In genomic region chr3R:5998235-5998666, dm6 we compare ENCODE assay signal across 1 fruit fly cellular context.
TF ChIP-seq lines count a peak whose summit lies in the region.

No protein-coding gene starts in this region.

TF ChIP-seq in whole organism, embryonic, 481 proteins besides CTCF, POLR2A, EP300 and RAD21 (continued from another document and continues in another):
- TF ChIP-seq CG12219 (GFP tag; optimal IDR thresholded peaks at IDR 0.05; lab: Kevin White, UChicago) (peak; percentile 50), CG11695 (GFP tag; IDR thresholded peaks at IDR 0.05; lab: Robert Waterston, UW) (0 out of 3 replicates have a peak, but pooled peaks have one; percentile 34), CG11560 (tag; IDR thresholded peaks at IDR 0.05; lab: Robert Waterston, UW) (no peak), fd3F (GFP tag; optimal IDR thresholded peaks at IDR 0.05; lab: Kevin White, UChicago) (peak; percentile 16), ase (GFP tag; IDR thresholded peaks at IDR 0.05; lab: Robert Waterston, UW) (no peak), Deaf1 (tag; optimal IDR thresholded peaks at IDR 0.05; lab: Kevin White, UChicago) (peak; percentile 14), Hr39 (optimal IDR thresholded peaks at IDR 0.05; lab: Kevin White, UChicago) (no peak), Nf-YB (GFP tag; optimal IDR thresholded peaks at IDR 0.05; lab: Kevin White, UChicago) (peak; percentile 9), CG13296 (GFP tag; optimal IDR thresholded peaks at IDR 0.05; lab: Kevin White, UChicago) (peak; percentile 20), ttk (GFP tag; IDR thresholded peaks at IDR 0.05; lab: Robert Waterston, UW) (peak; percentile 21; the same call in 1 of the 2 replicates), CG12659 (GFP tag; optimal IDR thresholded peaks at IDR 0.05; lab: Kevin White, UChicago) (peak; percentile 48), lola (GFP tag; optimal IDR thresholded peaks at IDR 0.05; lab: Kevin White, UChicago) (peak in 1 of 3 experiments; percentile 33), CG16815 (GFP tag; optimal IDR thresholded peaks at IDR 0.05; lab: Kevin White, UChicago) (peak; percentile 36), HHEX (GFP tag; optimal IDR thresholded peaks at IDR 0.05; lab: Kevin White, UChicago) (peak; percentile 41), D (optimal IDR thresholded peaks at IDR 0.05; lab: Kevin White, UChicago) (no peak), D (GFP tag; optimal IDR thresholded peaks at IDR 0.05; lab: Kevin White, UChicago) (no peak), Fer1 (GFP tag; optimal IDR thresholded peaks at IDR 0.05; lab: Kevin White, UChicago) (peak; percentile 49), ap (GFP tag; IDR thresholded peaks at IDR 0.05; lab: Robert Waterston, UW) (no peak), bbx (GFP tag; IDR thresholded peaks at IDR 0.05; lab: Robert Waterston, UW; ENCODE audit: partially characterized antibody) (no peak), CG7786 (GFP tag; optimal IDR thresholded peaks at IDR 0.05; lab: Kevin White, UChicago) (no peak), trh (GFP tag; optimal IDR thresholded peaks at IDR 0.05; lab: Kevin White, UChicago) (no peak), sob (GFP tag; IDR thresholded peaks at IDR 0.05; lab: Robert Waterston, UW) (no peak), Side (GFP tag; optimal IDR thresholded peaks at IDR 0.05; lab: Kevin White, UChicago) (no peak), CG9609 (GFP tag; optimal IDR thresholded peaks at IDR 0.05; lab: Kevin White, UChicago) (peak; percentile 20), Ssrp (tag; optimal IDR thresholded peaks at IDR 0.05; lab: Kevin White, UChicago) (peak; percentile 64), sens-2 (GFP tag; IDR thresholded peaks at IDR 0.05; lab: Robert Waterston, UW) (no peak), grau (tag; optimal IDR thresholded peaks at IDR 0.05; lab: Kevin White, UChicago) (peak; percentile 67), Hr51 (GFP tag; optimal IDR thresholded peaks at IDR 0.05; lab: Kevin White, UChicago) (peak in 1 of 2 experiments; percentile 76), her (GFP tag; optimal IDR thresholded peaks at IDR 0.05; lab: Kevin White, UChicago) (no peak), Hr3 (GFP tag; optimal IDR thresholded peaks at IDR 0.05; lab: Kevin White, UChicago) (peak; percentile 38), CG18262 (tag; optimal IDR thresholded peaks at IDR 0.05; lab: Kevin White, UChicago) (peak; percentile 68), Sox102F (GFP tag; optimal IDR thresholded peaks at IDR 0.05; lab: Kevin White, UChicago) (peak; percentile 66), Spps (tag; optimal IDR thresholded peaks at IDR 0.05; lab: Kevin White, UChicago) (no peak), CG2120 (GFP tag; optimal IDR thresholded peaks at IDR 0.05; lab: Kevin White, UChicago) (peak; percentile 64), CG13775 (GFP tag; optimal IDR thresholded peaks at IDR 0.05; lab: Kevin White, UChicago) (peak; percentile 20), row (GFP tag; IDR thresholded peaks at IDR 0.05; lab: Robert Waterston, UW) (peak; percentile 70), Usf (GFP tag; optimal IDR thresholded peaks at IDR 0.05; lab: Kevin White, UChicago) (peak; percentile 11), grn (GFP tag; optimal IDR thresholded peaks at IDR 0.05; lab: Kevin White, UChicago) (no peak), eve (GFP tag; optimal IDR thresholded peaks at IDR 0.05; lab: Kevin White, UChicago) (peak in 1 of 2 experiments; percentile 73), Atf3 (GFP tag; optimal IDR thresholded peaks at IDR 0.05; lab: Kevin White, UChicago) (no peak), CG7839 (tag; optimal IDR thresholded peaks at IDR 0.05; lab: Kevin White, UChicago) (peak; percentile 67), pros (GFP tag; optimal IDR thresholded peaks at IDR 0.05; lab: Kevin White, UChicago) (no peak), az2 (GFP tag; optimal IDR thresholded peaks at IDR 0.05; lab: Kevin White, UChicago) (peak; percentile 57), BtbVII (GFP tag; optimal IDR thresholded peaks at IDR 0.05; lab: Kevin White, UChicago) (peak; percentile 21), CG10565 (GFP tag; optimal IDR thresholded peaks at IDR 0.05; lab: Kevin White, UChicago) (no peak), crc (GFP tag; optimal IDR thresholded peaks at IDR 0.05; lab: Kevin White, UChicago) (peak; percentile 5), Lim3 (GFP tag; IDR thresholded peaks at IDR 0.05; lab: Robert Waterston, UW) (no peak), gsb-n (tag; optimal IDR thresholded peaks at IDR 0.05; lab: Kevin White, UChicago) (peak; percentile 3), CG4282 (GFP tag; optimal IDR thresholded peaks at IDR 0.05; lab: Kevin White, UChicago) (no peak), caup (GFP tag; optimal IDR thresholded peaks at IDR 0.05; lab: Kevin White, UChicago; ENCODE audit: severe bottlenecking) (peak; percentile 48), CG33557 (GFP tag; optimal IDR thresholded peaks at IDR 0.05; lab: Kevin White, UChicago) (no peak), dmrt11E (tag; optimal IDR thresholded peaks at IDR 0.05; lab: Kevin White, UChicago) (peak; percentile 6), CG2678 (tag; optimal IDR thresholded peaks at IDR 0.05; lab: Kevin White, UChicago) (peak; percentile 76), CG11247 (GFP tag; IDR thresholded peaks at IDR 0.05; lab: Robert Waterston, UW) (no peak), CG2712 (tag; optimal IDR thresholded peaks at IDR 0.05; lab: Kevin White, UChicago) (peak; percentile 65), zen (tag; optimal IDR thresholded peaks at IDR 0.05; lab: Kevin White, UChicago) (peak; percentile 15), Optix (GFP tag; IDR thresholded peaks at IDR 0.05; lab: Robert Waterston, UW) (no peak), Sox100B (GFP tag; optimal IDR thresholded peaks at IDR 0.05; lab: Kevin White, UChicago) (peak; percentile 67), CG18599 (GFP tag; optimal IDR thresholded peaks at IDR 0.05; lab: Kevin White, UChicago) (peak; percentile 64), prd (optimal IDR thresholded peaks at IDR 0.05; lab: Kevin White, UChicago) (no peak), prd (GFP tag; IDR thresholded peaks at IDR 0.05; lab: Robert Waterston, UW) (peak; percentile 21; the same call in 1 of the 3 replicates), CG18476 (GFP tag; optimal IDR thresholded peaks at IDR 0.05; lab: Kevin White, UChicago) (peak; percentile 49), CG17829 (tag; optimal IDR thresholded peaks at IDR 0.05; lab: Kevin White, UChicago) (peak; percentile 46), croc (GFP tag; conservative IDR thresholded peaks at IDR 0.05; lab: Robert Waterston, UW) (no peak), Xrp1 (GFP tag; IDR thresholded peaks at IDR 0.05; lab: Robert Waterston, UW) (peak; percentile 36; the same call in 1 of the 2 replicates), CG31441 (GFP tag; IDR thresholded peaks at IDR 0.05; lab: Robert Waterston, UW) (peak; percentile 67), Rfx (GFP tag; IDR thresholded peaks at IDR 0.05; lab: Robert Waterston, UW) (0 out of 2 replicates have a peak, but pooled peaks have one; percentile 17), CG6689 (GFP tag; IDR thresholded peaks at IDR 0.05; lab: Robert Waterston, UW) (peak; percentile 65), NfI (GFP tag; optimal IDR thresholded peaks at IDR 0.05; lab: Kevin White, UChicago) (peak; percentile 52), twi (tag; optimal IDR thresholded peaks at IDR 0.05; lab: Kevin White, UChicago) (no peak), bcd (GFP tag; optimal IDR thresholded peaks at IDR 0.05; lab: Kevin White, UChicago) (peak; percentile 46), CG10209 (GFP tag; optimal IDR thresholded peaks at IDR 0.05; lab: Kevin White, UChicago) (peak; percentile 38), Oli (tag; optimal IDR thresholded peaks at IDR 0.05; lab: Kevin White, UChicago) (peak; percentile 73), CG12155 (GFP tag; optimal IDR thresholded peaks at IDR 0.05; lab: Kevin White, UChicago) (peak; percentile 26), Bdp1 (GFP tag; optimal IDR thresholded peaks at IDR 0.05; lab: Kevin White, UChicago) (peak; percentile 1), dysf (GFP tag; IDR thresholded peaks at IDR 0.05; lab: Robert Waterston, UW) (peak; percentile 60; the same call in 2 of the 3 replicates), Abd-B (GFP tag; optimal IDR thresholded peaks at IDR 0.05; lab: Kevin White, UChicago) (peak; percentile 30), dan (GFP tag; IDR thresholded peaks at IDR 0.05; lab: Robert Waterston, UW) (no peak), lbe (GFP tag; optimal IDR thresholded peaks at IDR 0.05; lab: Kevin White, UChicago) (no peak), da (GFP tag; optimal IDR thresholded peaks at IDR 0.05; lab: Kevin White, UChicago) (no peak), sens (GFP tag; lab: Kevin White, UChicago) (peak; percentile 91), CG9437 (GFP tag; optimal IDR thresholded peaks at IDR 0.05; lab: Kevin White, UChicago) (peak; percentile 66), chif (GFP tag; optimal IDR thresholded peaks at IDR 0.05; lab: Kevin White, UChicago) (peak; percentile 32 to 49), CG8924 (tag; optimal IDR thresholded peaks at IDR 0.05; lab: Kevin White, UChicago) (peak; percentile 58), ranshi (GFP tag; IDR thresholded peaks at IDR 0.05; lab: Robert Waterston, UW) (0 out of 2 replicates have a peak, but pooled peaks have one; percentile 6), CG2129 (GFP tag; IDR thresholded peaks at IDR 0.05; lab: Robert Waterston, UW; ENCODE audit: partially characterized antibody) (no peak), Dad (GFP tag; optimal IDR thresholded peaks at IDR 0.05; lab: Kevin White, UChicago) (no peak), CG1529 (GFP tag; optimal IDR thresholded peaks at IDR 0.05; lab: Kevin White, UChicago) (peak; percentile 25), Bgb (GFP tag; IDR thresholded peaks at IDR 0.05; lab: Robert Waterston, UW; ENCODE audit: partially characterized antibody) (no peak), CG30403 (GFP tag; optimal IDR thresholded peaks at IDR 0.05; lab: Kevin White, UChicago) (peak; percentile 67), lmd (GFP tag; IDR thresholded peaks at IDR 0.05; lab: Robert Waterston, UW) (peak; percentile 51), D19B (GFP tag; optimal IDR thresholded peaks at IDR 0.05; lab: Kevin White, UChicago) (peak; percentile 21), hkb (optimal IDR thresholded peaks at IDR 0.05; lab: Kevin White, UChicago) (no peak), hkb (GFP tag; IDR thresholded peaks at IDR 0.05; lab: Robert Waterston, UW) (peak; percentile 58), CG18011 (GFP tag; optimal IDR thresholded peaks at IDR 0.05; lab: Kevin White, UChicago) (no peak), Ptx1 (GFP tag; IDR thresholded peaks at IDR 0.05; lab: Robert Waterston, UW) (peak; percentile 58), HLH54F (GFP tag; optimal IDR thresholded peaks at IDR 0.05; lab: Kevin White, UChicago) (peak; percentile 32), gem (tag; optimal IDR thresholded peaks at IDR 0.05; lab: Kevin White, UChicago) (peak; percentile 71), CG5180 (GFP tag; optimal IDR thresholded peaks at IDR 0.05; lab: Kevin White, UChicago) (peak; percentile 39), vvl (GFP tag; IDR thresholded peaks at IDR 0.05; lab: Robert Waterston, UW) (peak; percentile 39; the same call in 1 of the 2 replicates), tap (tag; optimal IDR thresholded peaks at IDR 0.05; lab: Kevin White, UChicago) (peak; percentile 5), CG8089 (GFP tag; optimal IDR thresholded peaks at IDR 0.05; lab: Kevin White, UChicago) (peak; percentile 23), trem (tag; optimal IDR thresholded peaks at IDR 0.05; lab: Kevin White, UChicago) (no peak), CG14710 (tag; optimal IDR thresholded peaks at IDR 0.05; lab: Kevin White, UChicago) (peak; percentile 44), lilli (GFP tag; optimal IDR thresholded peaks at IDR 0.05; lab: Kevin White, UChicago) (peak; percentile 66), Stat92E (GFP tag; optimal IDR thresholded peaks at IDR 0.05; lab: Kevin White, UChicago) (no peak), Camta (GFP tag; optimal IDR thresholded peaks at IDR 0.05; lab: Kevin White, UChicago) (peak; percentile 31), H2.0 (GFP tag; IDR thresholded peaks at IDR 0.05; lab: Robert Waterston, UW) (0 out of 2 replicates have a peak, but pooled peaks have one; percentile 23), CG9727 (GFP tag; optimal IDR thresholded peaks at IDR 0.05; lab: Kevin White, UChicago) (peak; percentile 62), CG6765 (GFP tag; optimal IDR thresholded peaks at IDR 0.05; lab: Kevin White, UChicago) (peak; percentile 19), knrl (GFP tag; IDR thresholded peaks at IDR 0.05; lab: Robert Waterston, UW; ENCODE audit: partially characterized antibody) (no peak), Med (GFP tag; lab: Kevin White, UChicago) (peak; percentile 78), nerfin-2 (GFP tag; IDR thresholded peaks at IDR 0.05; lab: Robert Waterston, UW; ENCODE audit: partially characterized antibody) (no peak), CG4404 (GFP tag; IDR thresholded peaks at IDR 0.05; lab: Robert Waterston, UW) (0 out of 2 replicates have a peak, but pooled peaks have one; percentile 9), ewg (GFP tag; optimal IDR thresholded peaks at IDR 0.05; lab: Kevin White, UChicago) (peak; percentile 42), CG12071 (GFP tag; optimal IDR thresholded peaks at IDR 0.05; lab: Kevin White, UChicago) (peak; percentile 37), CG12391 (tag; optimal IDR thresholded peaks at IDR 0.05; lab: Kevin White, UChicago) (peak; percentile 51), Ada2b (GFP tag; IDR thresholded peaks at IDR 0.05; lab: Robert Waterston, UW) (peak; percentile 43; the same call in 1 of the 2 replicates), psq (GFP tag; optimal IDR thresholded peaks at IDR 0.05; lab: Kevin White, UChicago) (no peak), CG12744 (GFP tag; optimal IDR thresholded peaks at IDR 0.05; lab: Kevin White, UChicago) (no peak), CG1602 (GFP tag; optimal IDR thresholded peaks at IDR 0.05; lab: Kevin White, UChicago) (peak; percentile 9), pan (optimal IDR thresholded peaks at IDR 0.05; lab: Kevin White, UChicago) (no peak), pan (GFP tag; optimal IDR thresholded peaks at IDR 0.05 in 1 of 2, IDR thresholded peaks at IDR 0.05 in 1 of 2) (peak in 1 of 2 experiments; percentile 46), CG4360 (GFP tag; IDR thresholded peaks at IDR 0.05; lab: Robert Waterston, UW) (no peak), CG2202 (tag; optimal IDR thresholded peaks at IDR 0.05; lab: Kevin White, UChicago) (no peak), nmo (GFP tag; optimal IDR thresholded peaks at IDR 0.05; lab: Kevin White, UChicago) (peak; percentile 71), fd96Cb (tag; optimal IDR thresholded peaks at IDR 0.05; lab: Kevin White, UChicago) (peak; percentile 61), pum (GFP tag; optimal IDR thresholded peaks at IDR 0.05; lab: Kevin White, UChicago) (no peak), CG16863 (GFP tag; optimal IDR thresholded peaks at IDR 0.05; lab: Kevin White, UChicago) (peak; percentile 42), slp2 (GFP tag; optimal IDR thresholded peaks at IDR 0.05; lab: Kevin White, UChicago) (peak; percentile 43), CG14441 (GFP tag; IDR thresholded peaks at IDR 0.05; lab: Robert Waterston, UW) (peak; percentile 15; the same call in 1 of the 2 replicates), gfzf (GFP tag; optimal IDR thresholded peaks at IDR 0.05; lab: Kevin White, UChicago) (no peak)
